Worm (Caenorhabditis elegans): ENCODE measurements around the gene F22B7.3.

The F22B7.3 gene

DNA sequence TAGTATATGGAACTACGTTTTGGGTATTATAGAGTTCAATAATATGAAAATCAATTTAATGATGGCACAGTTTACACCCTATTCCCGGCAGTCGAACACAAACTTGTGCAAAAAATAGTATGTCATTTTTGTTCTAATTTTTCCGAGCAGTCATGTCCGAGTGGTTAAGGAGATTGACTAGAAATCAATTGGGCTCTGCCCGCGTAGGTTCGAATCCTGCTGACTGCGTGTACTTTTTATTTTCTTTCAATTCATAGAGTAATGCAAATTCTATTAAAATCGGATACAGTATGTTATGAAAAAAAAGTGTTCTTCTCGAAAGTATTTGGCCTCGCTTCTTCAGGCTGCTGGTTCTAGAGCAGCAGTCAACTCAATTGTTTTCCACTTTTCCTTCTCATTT is 2.7 kb upstream of the F22B7.3 start:
- TF ChIP-seq flt-1 (GFP tag; IDR thresholded peaks at IDR 0.05) = no peak
- TF ChIP-seq tab-1 (GFP tag; IDR thresholded peaks at IDR 0.05) = no peak
- TF ChIP-seq med-1 (GFP tag; optimal IDR thresholded peaks at IDR 0.05; ENCODE audit: insufficient read depth) = no peak
- no peak for TF ChIP-seq cog-1 (tag; optimal IDR thresholded peaks at IDR 0.05)
- no peak for TF ChIP-seq ztf-23 (GFP tag; IDR thresholded peaks at IDR 0.05)
- TF ChIP-seq klf-2 (GFP tag; conservative IDR thresholded peaks at IDR 0.05) = no peak
- no peak for TF ChIP-seq ztf-29 (GFP tag; IDR thresholded peaks at IDR 0.05)
- no peak for TF ChIP-seq ref-1 (GFP tag; conservative IDR thresholded peaks at IDR 0.05)
- TF ChIP-seq T22C8.4 (GFP tag; IDR thresholded peaks at IDR 0.05) = no peak

DNA sequence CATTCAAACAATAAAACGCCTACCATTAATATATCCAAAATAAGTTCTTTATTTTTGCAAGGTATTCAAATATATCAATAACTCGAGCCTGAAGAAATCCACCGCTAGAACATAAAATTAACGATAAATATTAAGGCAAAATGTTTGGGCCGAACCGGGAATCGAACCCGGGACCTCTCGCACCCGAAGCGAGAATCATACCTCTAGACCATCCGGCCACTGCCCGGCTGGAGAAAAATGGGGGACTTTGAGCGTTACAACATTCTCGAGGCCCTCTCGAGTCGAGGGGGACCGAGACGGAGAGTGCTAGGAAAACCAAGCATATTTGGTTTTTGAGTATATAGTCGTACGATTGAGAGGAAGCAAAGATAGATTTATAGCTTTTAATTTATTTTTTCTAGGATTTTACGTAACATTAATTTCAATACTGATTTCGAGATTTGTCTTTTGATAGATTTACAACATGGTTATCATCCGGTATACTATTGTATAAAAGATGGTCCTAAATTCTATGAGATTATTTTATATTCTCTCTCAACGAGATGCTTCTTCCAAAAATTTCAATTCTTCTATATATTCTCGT is 1.6 kb downstream of the F22B7.3 start, which contains the start of gene flp-23:
TSS of gene flp-23 (plus strand) at position 533 of the 583 bp plus-strand sequence.
- peak; percentile 91 for TF ChIP-seq flt-1 (GFP tag; IDR thresholded peaks at IDR 0.05)
- peak; percentile 87 for TF ChIP-seq ztf-23 (GFP tag; IDR thresholded peaks at IDR 0.05)
- TF ChIP-seq med-1 (GFP tag; optimal IDR thresholded peaks at IDR 0.05; ENCODE audit: insufficient read depth) = peak; percentile 51
- peak; percentile 80 for TF ChIP-seq ref-1 (GFP tag; conservative IDR thresholded peaks at IDR 0.05)
- peak; percentile 77 for TF ChIP-seq klf-2 (GFP tag; conservative IDR thresholded peaks at IDR 0.05)
- TF ChIP-seq T22C8.4 (GFP tag; IDR thresholded peaks at IDR 0.05) = peak; percentile 74
- peak; percentile 80 for TF ChIP-seq cog-1 (tag; optimal IDR thresholded peaks at IDR 0.05)
- peak; percentile 93 for TF ChIP-seq tab-1 (GFP tag; IDR thresholded peaks at IDR 0.05)
- TF ChIP-seq ztf-29 (GFP tag; IDR thresholded peaks at IDR 0.05) = peak; percentile 74

- TF ChIP-seq med-1 (GFP tag; optimal IDR thresholded peaks at IDR 0.05; ENCODE audit: insufficient read depth) (no peak), cog-1 (tag; optimal IDR thresholded peaks at IDR 0.05) (no peak), ztf-29 (GFP tag; IDR thresholded peaks at IDR 0.05) (no peak), ztf-23 (GFP tag; IDR thresholded peaks at IDR 0.05) (no peak), klf-2 (GFP tag; conservative IDR thresholded peaks at IDR 0.05) (no peak), ref-1 (GFP tag; conservative IDR thresholded peaks at IDR 0.05) (no peak), T22C8.4 (GFP tag; IDR thresholded peaks at IDR 0.05) (no peak), flt-1 (GFP tag; IDR thresholded peaks at IDR 0.05) (no peak), tab-1 (GFP tag; IDR thresholded peaks at IDR 0.05) (no peak)
Observed at ce11 chrIII:8652112-8652694, 3.5 kb downstream of the F22B7.3 start.

DNA sequence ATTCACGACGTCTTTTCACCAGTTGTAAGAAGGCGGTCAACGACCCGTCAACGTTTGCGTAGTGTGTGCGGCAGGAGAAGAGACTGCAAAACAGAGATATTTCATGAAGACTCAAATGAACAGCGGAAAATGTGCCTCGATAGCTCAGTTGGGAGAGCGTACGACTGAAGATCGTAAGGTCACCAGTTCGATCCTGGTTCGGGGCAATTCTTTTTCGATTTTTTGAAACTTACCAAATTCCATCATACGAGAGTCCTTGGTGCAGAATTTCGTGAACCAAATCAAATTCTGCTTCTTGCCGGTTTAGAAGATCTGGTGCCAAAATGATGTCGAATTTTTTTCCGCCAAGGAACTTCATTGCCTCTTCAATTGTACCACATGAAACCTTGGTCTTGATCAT is 4.2 kb downstream of the F22B7.3 start:
- TF ChIP-seq ref-1 (GFP tag; conservative IDR thresholded peaks at IDR 0.05) (peak; percentile 45; the same call in 1 of the 2 replicates), med-1 (GFP tag; optimal IDR thresholded peaks at IDR 0.05; ENCODE audit: insufficient read depth) (peak; percentile 24), ztf-29 (GFP tag; IDR thresholded peaks at IDR 0.05) (peak; percentile 62; the same call in 1 of the 2 replicates), T22C8.4 (GFP tag; IDR thresholded peaks at IDR 0.05) (peak; percentile 39; the same call in 1 of the 2 replicates), klf-2 (GFP tag; conservative IDR thresholded peaks at IDR 0.05) (peak; percentile 69; the same call in 1 of the 2 replicates), cog-1 (tag; optimal IDR thresholded peaks at IDR 0.05) (no peak), flt-1 (GFP tag; IDR thresholded peaks at IDR 0.05) (peak; percentile 85), tab-1 (GFP tag; IDR thresholded peaks at IDR 0.05) (peak; percentile 79; the same call in 1 of the 2 replicates), ztf-23 (GFP tag; IDR thresholded peaks at IDR 0.05) (peak; percentile 75)

DNA sequence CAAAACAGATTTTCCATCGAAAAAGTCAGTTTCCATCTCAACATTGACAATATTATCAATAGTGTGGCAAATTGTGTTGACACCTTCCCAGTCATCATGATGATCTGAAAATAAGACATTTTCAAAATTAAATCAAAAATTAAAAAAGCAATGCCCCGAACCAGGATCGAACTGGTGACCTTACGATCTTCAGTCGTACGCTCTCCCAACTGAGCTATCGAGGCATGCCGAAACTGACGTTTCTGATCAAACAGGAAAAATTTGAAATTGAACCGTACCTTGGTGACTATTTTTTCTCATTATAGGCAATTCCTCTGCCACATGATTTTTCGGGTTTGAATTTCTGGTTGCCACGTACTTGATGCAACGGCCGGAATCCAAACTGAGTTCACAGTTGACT is 4.8 kb downstream of the F22B7.3 start:
- TF ChIP-seq T22C8.4 (GFP tag; IDR thresholded peaks at IDR 0.05) (no peak), ztf-23 (GFP tag; IDR thresholded peaks at IDR 0.05) (no peak), med-1 (GFP tag; optimal IDR thresholded peaks at IDR 0.05; ENCODE audit: insufficient read depth) (no peak), flt-1 (GFP tag; IDR thresholded peaks at IDR 0.05) (no peak), cog-1 (tag; optimal IDR thresholded peaks at IDR 0.05) (no peak), ztf-29 (GFP tag; IDR thresholded peaks at IDR 0.05) (no peak), tab-1 (GFP tag; IDR thresholded peaks at IDR 0.05) (no peak), ref-1 (GFP tag; conservative IDR thresholded peaks at IDR 0.05) (no peak), klf-2 (GFP tag; conservative IDR thresholded peaks at IDR 0.05) (no peak)

- TF ChIP-seq med-1 (GFP tag; optimal IDR thresholded peaks at IDR 0.05; ENCODE audit: insufficient read depth) = no peak
- no peak for TF ChIP-seq tab-1 (GFP tag; IDR thresholded peaks at IDR 0.05)
Observed at ce11 chrIII:8653875-8654386, 5.2 kb downstream of the F22B7.3 start, which contains the start of gene F22B7.9. Gene F22B7.9 (minus strand): TSS chrIII:8653925.

ce11 chrIII:8654400-8654980 is 5.8 kb downstream of the F22B7.3 start:
- TF ChIP-seq med-1 (GFP tag; optimal IDR thresholded peaks at IDR 0.05; ENCODE audit: insufficient read depth) (no peak), ztf-29 (GFP tag; IDR thresholded peaks at IDR 0.05) (no peak), ref-1 (GFP tag; conservative IDR thresholded peaks at IDR 0.05) (no peak), T22C8.4 (GFP tag; IDR thresholded peaks at IDR 0.05) (no peak), flt-1 (GFP tag; IDR thresholded peaks at IDR 0.05) (no peak), tab-1 (GFP tag; IDR thresholded peaks at IDR 0.05) (no peak), cog-1 (tag; optimal IDR thresholded peaks at IDR 0.05) (no peak), klf-2 (GFP tag; conservative IDR thresholded peaks at IDR 0.05) (no peak), ztf-23 (GFP tag; IDR thresholded peaks at IDR 0.05) (no peak)

ce11 chrIII:8655412-8655811 is 6.7 kb downstream of the F22B7.3 start:
- TF ChIP-seq ref-1 (GFP tag; conservative IDR thresholded peaks at IDR 0.05) (no peak), klf-2 (GFP tag; conservative IDR thresholded peaks at IDR 0.05) (no peak), tab-1 (GFP tag; IDR thresholded peaks at IDR 0.05) (no peak), med-1 (GFP tag; optimal IDR thresholded peaks at IDR 0.05; ENCODE audit: insufficient read depth) (no peak)

DNA sequence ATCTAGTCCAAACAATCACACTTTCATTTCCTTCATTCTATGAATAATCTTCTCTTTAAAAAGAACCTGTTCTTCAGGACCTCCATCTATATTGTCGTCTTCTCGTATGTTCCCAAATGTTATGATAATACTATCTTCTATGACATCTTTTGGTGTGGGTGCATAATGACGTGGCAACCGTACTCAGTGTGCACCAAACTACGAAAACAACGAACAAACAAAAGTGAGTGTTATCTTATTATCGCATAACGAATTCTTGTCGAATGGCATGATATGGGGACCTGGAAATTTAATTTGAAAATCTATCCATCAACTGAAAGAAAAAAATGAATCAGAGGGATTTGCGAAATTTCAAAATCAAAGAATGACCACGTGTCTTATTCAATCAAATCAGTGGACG is 7.4 kb downstream of the F22B7.3 start:
- TF ChIP-seq tab-1 (GFP tag; IDR thresholded peaks at IDR 0.05) (no peak), ref-1 (GFP tag; conservative IDR thresholded peaks at IDR 0.05) (no peak)
